Worm (Caenorhabditis elegans) whole organism, young adult: Measurements from ENCODE around the gene nhr-258.

Source experiments
- F33H1.4 ChIP-seq: fragments of 200-800 bp; sonication (Bioruptor generic); IDR thresholded peaks from 2 replicates; pipeline ENCODE4 v1.3.6; 2022; ENCODE audit warnings: missing genetic modification reagents, missing genetic modification characterization, missing compliant biosample characterization
- F52B5.7 ChIP-seq: sonication (generic microtip); optimal IDR thresholded peaks from 2 replicates; lab custom pipeline; 2016; ENCODE audit warnings: mild to moderate bottlenecking, missing genetic modification characterization, missing compliant biosample characterization
- madf-3 ChIP-seq: fragments of 200-800 bp; sonication (Bioruptor generic); IDR thresholded peaks from 2 replicates; pipeline ENCODE4 v1.3.6; 2022; ENCODE audit warnings: missing genetic modification reagents, missing genetic modification characterization, missing compliant biosample characterization
- ztf-26 ChIP-seq: sonication (generic microtip); optimal IDR thresholded peaks from 2 replicates; lab custom pipeline; 2017; ENCODE audit warnings: missing genetic modification characterization, missing compliant biosample characterization

DNA sequence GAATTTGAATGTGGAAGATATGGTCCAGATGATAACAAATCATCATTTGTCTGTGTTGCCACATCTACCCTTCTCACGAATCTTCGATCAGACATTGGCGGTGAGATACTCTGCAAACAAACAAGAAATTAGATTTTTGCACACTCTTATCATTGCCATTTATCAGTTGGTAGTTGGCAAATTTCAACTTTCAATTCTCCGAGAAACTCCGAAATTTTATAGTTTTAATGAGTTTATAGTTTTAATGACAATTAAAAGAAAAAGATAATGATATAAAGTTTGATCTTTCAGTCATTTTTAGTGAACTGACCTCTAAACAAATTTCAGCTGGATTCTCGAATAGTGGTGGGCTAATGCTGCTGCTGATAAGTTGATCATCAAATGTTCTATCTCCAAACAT lies 20.9 kb upstream of the nhr-258 start:
- TF ChIP-seq F33H1.4 (GFP tag; lab: Robert Waterston, UW) (no peak), F52B5.7 (tag; lab: Kevin White, UChicago) (no peak), madf-3 (GFP tag; lab: Robert Waterston, UW) (no peak), ztf-26 (tag; lab: Kevin White, UChicago) (no peak)
